Worm (Caenorhabditis elegans) whole organism, early embryonic: ENCODE data around the gene F48E8.4.

Source experiments
- B0310.2 ChIP-seq: sonication (generic microtip); optimal IDR thresholded peaks from 2 replicates; lab custom pipeline; 2016; ENCODE audit warnings: mild to moderate bottlenecking, missing genetic modification characterization, missing compliant biosample characterization
- F13C5.2 ChIP-seq: sonication (generic microtip); optimal IDR thresholded peaks from 2 replicates; lab custom pipeline; 2017; ENCODE audit warnings: mild to moderate bottlenecking, missing genetic modification characterization, inconsistent platforms, missing compliant biosample characterization
- aly-1 ChIP-seq: sonication (generic microtip); optimal IDR thresholded peaks from 2 replicates; lab custom pipeline; 2016; ENCODE audit warnings: missing genetic modification characterization, missing compliant biosample characterization
- ama-1 ChIP-seq: fragments of 150-350 bp; optimal IDR thresholded peaks from 2 replicates; lab custom pipeline; 2014
- ceh-13 ChIP-seq: fragments of 200-800 bp; sonication (Bioruptor generic); optimal IDR thresholded peaks from 2 replicates; lab custom pipeline; 2018; ENCODE audit warnings: mild to moderate bottlenecking, missing genetic modification characterization, missing compliant biosample characterization
- ceh-36 ChIP-seq: sonication (generic microtip); optimal IDR thresholded peaks from 2 replicates; lab custom pipeline; 2016; ENCODE audit warnings: missing genetic modification characterization, inconsistent platforms, missing compliant biosample characterization
- ets-7 ChIP-seq: sonication (generic microtip); optimal IDR thresholded peaks from 2 replicates; lab custom pipeline; 2016; ENCODE audit warnings: missing genotype, missing genetic modification characterization, missing compliant biosample characterization
- flt-1 ChIP-seq: fragments of 200-800 bp; sonication (Bioruptor generic); IDR thresholded peaks from 2 replicates; pipeline ENCODE4 v1.3.6; 2022; ENCODE audit warnings: missing genetic modification characterization, missing compliant biosample characterization
- hmbx-1 ChIP-seq: sonication (generic microtip); optimal IDR thresholded peaks from 2 replicates; lab custom pipeline; 2016; ENCODE audit warnings: mild to moderate bottlenecking, missing genetic modification characterization, missing compliant biosample characterization
- hmg-4 ChIP-seq: fragments of 200-800 bp; sonication (Bioruptor generic); optimal IDR thresholded peaks from 2 replicates; lab custom pipeline; 2018; ENCODE audit warnings: mild to moderate bottlenecking, missing genetic modification characterization, missing compliant biosample characterization
- hnd-1 ChIP-seq: sonication (generic microtip); optimal IDR thresholded peaks from 2 replicates; lab custom pipeline; 2016; ENCODE audit warnings: missing genetic modification characterization, missing compliant biosample characterization
- pes-1 ChIP-seq: fragments of 200-800 bp; sonication (Bioruptor generic); IDR thresholded peaks from 2 replicates; pipeline ENCODE4 v1.3.6; 2022; ENCODE audit warnings: missing genetic modification reagents, missing genetic modification characterization, missing compliant biosample characterization
- scrt-1 ChIP-seq: fragments of 200-800 bp; sonication (Bioruptor generic); IDR thresholded peaks from 2 replicates; pipeline ENCODE4 v1.3.6; 2022; ENCODE audit warnings: missing genetic modification characterization, missing compliant biosample characterization
- sea-1 ChIP-seq: fragments of 200-800 bp; sonication (Bioruptor generic); conservative IDR thresholded peaks from 2 replicates; pipeline ENCODE4 v1.3.6; 2022; ENCODE audit warnings: missing genetic modification characterization, missing compliant biosample characterization
- tbx-11 ChIP-seq: fragments of 200-800 bp; sonication (Bioruptor generic); IDR thresholded peaks from 2 replicates; pipeline ENCODE4 v1.3.6; 2022; ENCODE audit warnings: missing genetic modification characterization, missing compliant biosample characterization
- tbx-37 ChIP-seq: fragments of 200-800 bp; sonication (Bioruptor generic); conservative IDR thresholded peaks from 2 replicates; pipeline ENCODE4 v1.3.6; 2022; ENCODE audit warnings: missing genetic modification reagents, missing genetic modification characterization, missing compliant biosample characterization
- tra-4 ChIP-seq: sonication (generic microtip); optimal IDR thresholded peaks from 2 replicates; lab custom pipeline; 2017; ENCODE audit warnings: missing genetic modification characterization, missing compliant biosample characterization

The F48E8.4 gene

ce11 chrIII:5453290-5453689, at the start of gene F48E8.4:
TSS of gene F48E8.4 (plus strand) at chrIII:5453590.
- no peak for TF ChIP-seq hnd-1 (tag; lab: Kevin White, UChicago)
- TF ChIP-seq pes-1 (GFP tag; lab: Robert Waterston, UW) = no peak
- TF ChIP-seq flt-1 (GFP tag; lab: Robert Waterston, UW) = no peak
- TF ChIP-seq ets-7 (tag; lab: Kevin White, UChicago) = no peak
- TF ChIP-seq ceh-13 (GFP tag; lab: Kevin White, UChicago) = no peak
- no peak for TF ChIP-seq F13C5.2 (tag; lab: Kevin White, UChicago)
- no peak for TF ChIP-seq tra-4 (tag; lab: Kevin White, UChicago)
- no peak for TF ChIP-seq B0310.2 (tag; lab: Kevin White, UChicago)
- no peak for TF ChIP-seq ama-1 (lab: Kevin White, UChicago)
- TF ChIP-seq tbx-11 (GFP tag; lab: Robert Waterston, UW) = no peak
- TF ChIP-seq hmg-4 (GFP tag; lab: Kevin White, UChicago) = no peak
- no peak for TF ChIP-seq hmbx-1 (tag; lab: Kevin White, UChicago)
- no peak for TF ChIP-seq scrt-1 (GFP tag; lab: Robert Waterston, UW)
- TF ChIP-seq tbx-37 (GFP tag; lab: Robert Waterston, UW) = no peak
- TF ChIP-seq ceh-36 (tag; lab: Kevin White, UChicago) = no peak
- no peak for TF ChIP-seq sea-1 (GFP tag; lab: Robert Waterston, UW)

DNA sequence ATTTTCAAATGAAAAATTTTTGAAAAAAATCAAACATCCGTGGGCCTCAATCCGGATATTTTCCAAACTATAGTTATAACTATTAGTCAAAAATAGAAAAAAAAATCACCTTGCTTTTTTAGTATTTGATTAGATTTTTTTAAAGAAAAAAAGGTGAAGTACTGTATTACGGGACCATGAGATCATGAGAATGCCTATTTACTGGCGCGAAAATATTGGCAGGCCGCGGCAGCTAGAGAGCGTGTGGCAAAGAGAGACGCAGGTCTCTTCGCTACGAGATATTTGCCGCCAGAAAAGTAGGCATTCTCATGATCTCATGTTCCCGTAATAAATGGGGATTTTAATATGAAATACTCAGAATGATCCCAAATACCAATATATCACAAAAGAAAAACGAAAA, 48.4 kb upstream of the F48E8.4 start:
- TF ChIP-seq ceh-36 (tag; lab: Kevin White, UChicago) = no peak
- no peak for TF ChIP-seq scrt-1 (GFP tag; lab: Robert Waterston, UW)
- TF ChIP-seq flt-1 (GFP tag; lab: Robert Waterston, UW) = no peak
- TF ChIP-seq hmbx-1 (tag; lab: Kevin White, UChicago) = no peak
- TF ChIP-seq tra-4 (tag; lab: Kevin White, UChicago) = no peak
- no peak for TF ChIP-seq ceh-13 (GFP tag; lab: Kevin White, UChicago)
- no peak for TF ChIP-seq hnd-1 (tag; lab: Kevin White, UChicago)
- TF ChIP-seq ama-1 (lab: Kevin White, UChicago) = no peak
- TF ChIP-seq aly-1 = no peak
- TF ChIP-seq sea-1 (GFP tag; lab: Robert Waterston, UW) = no peak
- no peak for TF ChIP-seq hmg-4 (GFP tag; lab: Kevin White, UChicago)
- no peak for TF ChIP-seq B0310.2 (tag; lab: Kevin White, UChicago)
- no peak for TF ChIP-seq tbx-11 (GFP tag; lab: Robert Waterston, UW)
- TF ChIP-seq ets-7 (tag; lab: Kevin White, UChicago) = no peak
- no peak for TF ChIP-seq F13C5.2 (tag; lab: Kevin White, UChicago)
- no peak for TF ChIP-seq pes-1 (GFP tag; lab: Robert Waterston, UW)
- TF ChIP-seq tbx-37 (GFP tag; lab: Robert Waterston, UW) = no peak

DNA sequence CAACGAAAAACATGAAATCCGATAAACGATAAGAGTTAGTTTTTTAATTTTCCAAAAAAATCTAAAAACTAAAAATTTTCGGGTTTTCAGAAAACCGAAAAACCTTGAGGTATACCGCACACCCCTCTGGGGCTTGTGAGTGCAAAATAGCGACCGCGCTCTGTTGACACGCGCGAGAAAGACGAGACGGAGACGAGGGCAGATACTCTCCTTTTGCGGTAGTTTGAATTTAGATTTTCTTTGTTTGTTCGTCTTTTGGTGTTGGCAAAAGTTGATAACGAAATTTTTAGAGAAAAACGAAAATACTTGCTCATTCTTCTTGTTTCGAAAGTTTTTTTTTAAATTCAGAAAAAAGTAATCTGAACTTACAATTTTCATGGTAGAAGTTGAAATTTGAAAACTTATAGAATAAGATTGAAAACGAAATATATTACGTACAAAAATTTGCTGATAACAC, 47.7 kb upstream of the F48E8.4 start, which contains the start of the genes W03A5.2 and Y32H12A.8:
W03A5.2 (plus strand) TSS at position 407 of the 457 bp plus-strand sequence.
Y32H12A.8 (minus strand) TSS at position 410 of the 457 bp plus-strand sequence.
- TF ChIP-seq pes-1 (GFP tag; lab: Robert Waterston, UW) (no peak), sea-1 (GFP tag; lab: Robert Waterston, UW) (no peak), flt-1 (GFP tag; lab: Robert Waterston, UW) (no peak), ceh-36 (tag; lab: Kevin White, UChicago) (no peak), hmbx-1 (tag; lab: Kevin White, UChicago) (no peak), ama-1 (lab: Kevin White, UChicago) (no peak), tra-4 (tag; lab: Kevin White, UChicago) (no peak), ceh-13 (GFP tag; lab: Kevin White, UChicago) (no peak), scrt-1 (GFP tag; lab: Robert Waterston, UW) (no peak), hmg-4 (GFP tag; lab: Kevin White, UChicago) (no peak), hnd-1 (tag; lab: Kevin White, UChicago) (no peak), B0310.2 (tag; lab: Kevin White, UChicago) (no peak), ets-7 (tag; lab: Kevin White, UChicago) (no peak), aly-1 (no peak), F13C5.2 (tag; lab: Kevin White, UChicago) (no peak), tbx-37 (GFP tag; lab: Robert Waterston, UW) (no peak), tbx-11 (GFP tag; lab: Robert Waterston, UW) (no peak)

DNA sequence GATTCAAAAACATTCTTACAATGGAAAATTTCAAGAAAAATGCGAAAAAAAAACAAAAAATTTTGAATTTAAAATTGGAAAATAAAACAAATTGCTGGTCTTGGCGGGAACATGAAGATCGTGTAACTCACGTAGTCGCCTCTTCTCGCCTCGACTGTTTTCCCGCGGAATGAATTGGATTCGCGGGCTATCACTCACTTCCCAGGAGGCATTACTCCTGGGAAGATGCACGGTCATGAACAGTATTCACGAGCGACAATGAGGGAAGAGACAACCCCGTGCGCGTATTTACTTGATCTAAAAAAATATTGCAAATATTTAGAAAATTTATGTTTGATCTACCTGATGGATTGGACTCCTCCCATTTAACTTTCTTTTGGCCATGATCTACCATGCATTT, 47.1 kb upstream of the F48E8.4 start:
- TF ChIP-seq scrt-1 (GFP tag; lab: Robert Waterston, UW) (no peak), hmg-4 (GFP tag; lab: Kevin White, UChicago) (no peak), tbx-11 (GFP tag; lab: Robert Waterston, UW) (no peak), B0310.2 (tag; lab: Kevin White, UChicago) (no peak), sea-1 (GFP tag; lab: Robert Waterston, UW) (no peak), ceh-36 (tag; lab: Kevin White, UChicago) (no peak), tra-4 (tag; lab: Kevin White, UChicago) (no peak), hmbx-1 (tag; lab: Kevin White, UChicago) (no peak), flt-1 (GFP tag; lab: Robert Waterston, UW) (no peak), aly-1 (no peak), F13C5.2 (tag; lab: Kevin White, UChicago) (no peak)

ce11 chrIII:5407060-5407459, 46.3 kb upstream of the F48E8.4 start:
- TF ChIP-seq tbx-11 (GFP tag; lab: Robert Waterston, UW) (no peak), sea-1 (GFP tag; lab: Robert Waterston, UW) (no peak), flt-1 (GFP tag; lab: Robert Waterston, UW) (no peak), tra-4 (tag; lab: Kevin White, UChicago) (no peak), hmg-4 (GFP tag; lab: Kevin White, UChicago) (no peak), ceh-13 (GFP tag; lab: Kevin White, UChicago) (no peak), aly-1 (no peak), hnd-1 (tag; lab: Kevin White, UChicago) (no peak), tbx-37 (GFP tag; lab: Robert Waterston, UW) (no peak), hmbx-1 (tag; lab: Kevin White, UChicago) (no peak), F13C5.2 (tag; lab: Kevin White, UChicago) (no peak), ama-1 (lab: Kevin White, UChicago) (no peak), pes-1 (GFP tag; lab: Robert Waterston, UW) (no peak)

- TF ChIP-seq pes-1 (GFP tag; lab: Robert Waterston, UW) (no peak), B0310.2 (tag; lab: Kevin White, UChicago) (no peak), tbx-37 (GFP tag; lab: Robert Waterston, UW) (no peak), hmbx-1 (tag; lab: Kevin White, UChicago) (no peak), tra-4 (tag; lab: Kevin White, UChicago) (no peak), ceh-13 (GFP tag; lab: Kevin White, UChicago) (no peak), flt-1 (GFP tag; lab: Robert Waterston, UW) (no peak), F13C5.2 (tag; lab: Kevin White, UChicago) (no peak), hnd-1 (tag; lab: Kevin White, UChicago) (no peak), tbx-11 (GFP tag; lab: Robert Waterston, UW) (no peak), hmg-4 (GFP tag; lab: Kevin White, UChicago) (no peak), ceh-36 (tag; lab: Kevin White, UChicago) (no peak), ets-7 (tag; lab: Kevin White, UChicago) (no peak), aly-1 (no peak), sea-1 (GFP tag; lab: Robert Waterston, UW) (no peak), scrt-1 (GFP tag; lab: Robert Waterston, UW) (no peak)
These were observed 45.8 kb upstream of the F48E8.4 start, which contains the start of gene W03A5.1 for ce11 chrIII:5407588-5407987. TSS of gene W03A5.1 (plus strand) at chrIII:5407888.
